1 fruit fly cellular context compared by ENCODE assay signal in the genomic region with DNA sequence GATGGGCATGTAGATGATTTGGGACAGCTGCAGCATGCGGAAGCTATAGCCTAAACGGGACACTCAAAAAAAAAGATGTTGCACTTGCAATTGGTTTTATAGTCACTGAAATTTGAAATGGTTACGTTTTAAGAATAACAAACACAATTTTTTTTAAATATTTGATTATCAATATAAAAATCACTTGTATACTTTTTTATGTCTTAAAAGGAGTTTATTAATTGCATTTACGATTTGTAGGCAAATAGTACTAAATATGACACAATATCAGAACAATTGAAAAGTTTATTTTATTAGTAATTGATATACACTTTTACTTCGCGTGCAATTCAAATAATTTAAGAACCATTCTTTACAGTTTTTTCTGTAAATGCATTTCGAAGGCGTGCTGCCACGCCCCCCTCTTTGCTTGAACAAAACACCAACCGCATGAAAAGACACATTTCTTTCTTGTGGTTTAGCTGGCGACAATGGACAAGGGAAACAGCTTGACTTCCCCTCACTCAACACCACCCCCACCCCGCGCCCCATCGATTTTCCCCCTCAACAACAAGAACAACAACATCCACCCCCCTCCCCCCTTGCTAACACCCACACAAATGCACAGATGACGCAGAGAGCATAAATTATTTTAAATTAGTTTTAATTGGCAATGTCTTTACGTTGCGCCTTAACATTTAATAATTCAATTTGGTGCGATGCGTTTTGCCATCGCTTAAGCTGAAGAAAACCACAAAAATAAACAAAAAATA.
TF ChIP-seq lines count a peak whose summit lies in the region.

No protein-coding gene starts in this region.

TF ChIP-seq in whole organism, embryonic, 481 proteins besides CTCF, POLR2A, EP300 and RAD21 (continued from another document):
- TF ChIP-seq CG30403 (GFP tag; optimal IDR thresholded peaks at IDR 0.05; lab: Kevin White, UChicago) (peak; percentile 15), CG2678 (tag; optimal IDR thresholded peaks at IDR 0.05; lab: Kevin White, UChicago) (peak; percentile 40), Scr (GFP tag; IDR thresholded peaks at IDR 0.05; lab: Robert Waterston, UW; ENCODE audit: partially characterized antibody) (no peak), CG2712 (tag; optimal IDR thresholded peaks at IDR 0.05; lab: Kevin White, UChicago) (peak; percentile 26), kah (GFP tag; optimal IDR thresholded peaks at IDR 0.05; lab: Kevin White, UChicago) (no peak), Sox102F (GFP tag; optimal IDR thresholded peaks at IDR 0.05; lab: Kevin White, UChicago) (no peak), Doc2 (GFP tag; IDR thresholded peaks at IDR 0.05; lab: Robert Waterston, UW) (no peak), Hr78 (GFP tag; optimal IDR thresholded peaks at IDR 0.05; lab: Kevin White, UChicago) (no peak), ttk (GFP tag; IDR thresholded peaks at IDR 0.05; lab: Robert Waterston, UW) (no peak), ind (GFP tag; optimal IDR thresholded peaks at IDR 0.05; lab: Kevin White, UChicago) (no peak), dimm (GFP tag; IDR thresholded peaks at IDR 0.05; lab: Robert Waterston, UW) (no peak), Hr39 (optimal IDR thresholded peaks at IDR 0.05; lab: Kevin White, UChicago) (no peak), Nf-YC (tag; optimal IDR thresholded peaks at IDR 0.05; lab: Kevin White, UChicago) (no peak), CG10267 (tag; optimal IDR thresholded peaks at IDR 0.05; lab: Kevin White, UChicago) (peak; percentile 18), YL-1 (GFP tag; optimal IDR thresholded peaks at IDR 0.05; lab: Kevin White, UChicago) (no peak), Deaf1 (tag; optimal IDR thresholded peaks at IDR 0.05; lab: Kevin White, UChicago) (no peak), CG8388 (GFP tag; optimal IDR thresholded peaks at IDR 0.05; lab: Kevin White, UChicago) (no peak), CG6272 (GFP tag; IDR thresholded peaks at IDR 0.05; lab: Robert Waterston, UW) (no peak), CG11504 (tag; optimal IDR thresholded peaks at IDR 0.05; lab: Kevin White, UChicago) (peak; percentile 51), sens-2 (GFP tag; IDR thresholded peaks at IDR 0.05; lab: Robert Waterston, UW) (no peak), CG12391 (tag; optimal IDR thresholded peaks at IDR 0.05; lab: Kevin White, UChicago) (peak; percentile 3), Sox100B (GFP tag; optimal IDR thresholded peaks at IDR 0.05; lab: Kevin White, UChicago) (peak; percentile 59), stwl (tag; optimal IDR thresholded peaks at IDR 0.05; lab: Kevin White, UChicago) (no peak), Blimp-1 (GFP tag; optimal IDR thresholded peaks at IDR 0.05; lab: Kevin White, UChicago) (peak; percentile 56), CG7987 (GFP tag; optimal IDR thresholded peaks at IDR 0.05; lab: Kevin White, UChicago) (no peak), Hey (tag; optimal IDR thresholded peaks at IDR 0.05; lab: Kevin White, UChicago) (no peak), Oli (tag; optimal IDR thresholded peaks at IDR 0.05; lab: Kevin White, UChicago) (peak; percentile 7), CG31388 (GFP tag; optimal IDR thresholded peaks at IDR 0.05; lab: Kevin White, UChicago) (no peak), CG2199 (GFP tag; IDR thresholded peaks at IDR 0.05; lab: Robert Waterston, UW) (no peak), CG31224 (GFP tag; IDR thresholded peaks at IDR 0.05; lab: Robert Waterston, UW) (no peak), CoRest (tag; optimal IDR thresholded peaks at IDR 0.05; lab: Kevin White, UChicago) (no peak), dmrt99B (tag; optimal IDR thresholded peaks at IDR 0.05; lab: Kevin White, UChicago) (peak; percentile 42), CG9797 (GFP tag; optimal IDR thresholded peaks at IDR 0.05; lab: Kevin White, UChicago) (no peak), h (optimal IDR thresholded peaks at IDR 0.05; lab: Kevin White, UChicago) (no peak), CG1832 (GFP tag; optimal IDR thresholded peaks at IDR 0.05; lab: Kevin White, UChicago) (no peak), BtbVII (GFP tag; optimal IDR thresholded peaks at IDR 0.05; lab: Kevin White, UChicago) (no peak), CG6254 (GFP tag; optimal IDR thresholded peaks at IDR 0.05; lab: Kevin White, UChicago) (peak; percentile 28), CG15514 (GFP tag; optimal IDR thresholded peaks at IDR 0.05; lab: Kevin White, UChicago) (no peak), kni (GFP tag; optimal IDR thresholded peaks at IDR 0.05; lab: Kevin White, UChicago) (no peak), corto (GFP tag; optimal IDR thresholded peaks at IDR 0.05; lab: Kevin White, UChicago) (no peak), cas (GFP tag; IDR thresholded peaks at IDR 0.05; lab: Robert Waterston, UW) (no peak), CG10959 (GFP tag; IDR thresholded peaks at IDR 0.05; lab: Robert Waterston, UW) (no peak), CG8478 (optimal IDR thresholded peaks at IDR 0.05; lab: Kevin White, UChicago) (no peak), salm (tag; optimal IDR thresholded peaks at IDR 0.05; lab: Kevin White, UChicago) (no peak), CG17361 (GFP tag; IDR thresholded peaks at IDR 0.05; lab: Robert Waterston, UW) (0 out of 3 replicates have a peak, but pooled peaks have one; percentile 24), Asciz (GFP tag; optimal IDR thresholded peaks at IDR 0.05; lab: Kevin White, UChicago) (peak; percentile 14), CG1529 (GFP tag; optimal IDR thresholded peaks at IDR 0.05; lab: Kevin White, UChicago) (no peak), Bteb2 (GFP tag; optimal IDR thresholded peaks at IDR 0.05; lab: Kevin White, UChicago) (no peak), ham (GFP tag; IDR thresholded peaks at IDR 0.05; lab: Robert Waterston, UW) (no peak), CG10209 (GFP tag; optimal IDR thresholded peaks at IDR 0.05; lab: Kevin White, UChicago) (peak; percentile 17), fd64A (GFP tag; optimal IDR thresholded peaks at IDR 0.05; lab: Kevin White, UChicago) (no peak), Ets65A (GFP tag; lab: Kevin White, UChicago) (no peak), Xrp1 (GFP tag; IDR thresholded peaks at IDR 0.05; lab: Robert Waterston, UW) (no peak), PHDP (tag; optimal IDR thresholded peaks at IDR 0.05; lab: Kevin White, UChicago) (no peak), Dip3 (GFP tag; optimal IDR thresholded peaks at IDR 0.05; lab: Kevin White, UChicago) (no peak), CG32772 (GFP tag; IDR thresholded peaks at IDR 0.05; lab: Robert Waterston, UW) (no peak), E2f2 (GFP tag; IDR thresholded peaks at IDR 0.05; lab: Robert Waterston, UW) (no peak), D (optimal IDR thresholded peaks at IDR 0.05; lab: Kevin White, UChicago) (no peak), D (GFP tag; optimal IDR thresholded peaks at IDR 0.05; lab: Kevin White, UChicago) (peak; percentile 44), CG17186 (GFP tag; optimal IDR thresholded peaks at IDR 0.05; lab: Kevin White, UChicago) (no peak), bsh (GFP tag; optimal IDR thresholded peaks at IDR 0.05; lab: Kevin White, UChicago) (peak in 1 of 2 experiments; percentile 24), CG8281 (tag; optimal IDR thresholded peaks at IDR 0.05; lab: Kevin White, UChicago) (no peak), cg (GFP tag; optimal IDR thresholded peaks at IDR 0.05; lab: Kevin White, UChicago) (no peak), CG3065 (GFP tag; optimal IDR thresholded peaks at IDR 0.05; lab: Kevin White, UChicago) (no peak), MESR4 (GFP tag; optimal IDR thresholded peaks at IDR 0.05; lab: Kevin White, UChicago) (no peak), Ssrp (tag; optimal IDR thresholded peaks at IDR 0.05; lab: Kevin White, UChicago) (peak; percentile 8), lmd (GFP tag; IDR thresholded peaks at IDR 0.05; lab: Robert Waterston, UW) (no peak), CG18764 (GFP tag; optimal IDR thresholded peaks at IDR 0.05; lab: Kevin White, UChicago) (no peak), HmgZ (tag; optimal IDR thresholded peaks at IDR 0.05; lab: Kevin White, UChicago) (no peak), CG4820 (GFP tag; optimal IDR thresholded peaks at IDR 0.05; lab: Kevin White, UChicago) (no peak), CG6654 (GFP tag; optimal IDR thresholded peaks at IDR 0.05; lab: Kevin White, UChicago) (no peak), CG3163 (GFP tag; optimal IDR thresholded peaks at IDR 0.05; lab: Kevin White, UChicago) (no peak), CG13424 (tag; optimal IDR thresholded peaks at IDR 0.05; lab: Kevin White, UChicago) (no peak), pnt (GFP tag; optimal IDR thresholded peaks at IDR 0.05; lab: Kevin White, UChicago) (no peak), MTF-1 (GFP tag; optimal IDR thresholded peaks at IDR 0.05; lab: Kevin White, UChicago; ENCODE audit: borderline replicate concordance) (no peak), phol (tag; optimal IDR thresholded peaks at IDR 0.05; lab: Kevin White, UChicago) (peak; percentile 63), CG5245 (GFP tag; optimal IDR thresholded peaks at IDR 0.05; lab: Kevin White, UChicago) (no peak), CG16813 (GFP tag; IDR thresholded peaks at IDR 0.05; lab: Robert Waterston, UW; ENCODE audit: partially characterized antibody) (no peak), schlank (tag; optimal IDR thresholded peaks at IDR 0.05; lab: Kevin White, UChicago) (no peak), CG7839 (tag; optimal IDR thresholded peaks at IDR 0.05; lab: Kevin White, UChicago) (peak; percentile 22), gem (tag; optimal IDR thresholded peaks at IDR 0.05; lab: Kevin White, UChicago) (peak; percentile 37), repo (GFP tag; optimal IDR thresholded peaks at IDR 0.05; lab: Kevin White, UChicago) (no peak), Max (GFP tag; optimal IDR thresholded peaks at IDR 0.05; lab: Kevin White, UChicago) (no peak), dysf (GFP tag; IDR thresholded peaks at IDR 0.05; lab: Robert Waterston, UW) (no peak; the same call in 2 of the 3 replicates), wor (GFP tag; IDR thresholded peaks at IDR 0.05; lab: Robert Waterston, UW) (no peak), emc (GFP tag; optimal IDR thresholded peaks at IDR 0.05; lab: Kevin White, UChicago) (no peak), CG34422 (GFP tag; IDR thresholded peaks at IDR 0.05; lab: Robert Waterston, UW) (no peak), ssp (GFP tag; IDR thresholded peaks at IDR 0.05; lab: Robert Waterston, UW) (no peak), Lhr (GFP tag; optimal IDR thresholded peaks at IDR 0.05; lab: Kevin White, UChicago) (no peak), Stat92E (GFP tag; optimal IDR thresholded peaks at IDR 0.05; lab: Kevin White, UChicago) (no peak), al (GFP tag; IDR thresholded peaks at IDR 0.05; lab: Robert Waterston, UW) (no peak), Hr3 (GFP tag; optimal IDR thresholded peaks at IDR 0.05; lab: Kevin White, UChicago) (no peak), CG13624 (GFP tag; optimal IDR thresholded peaks at IDR 0.05; lab: Kevin White, UChicago) (no peak), CG4424 (GFP tag; optimal IDR thresholded peaks at IDR 0.05; lab: Kevin White, UChicago) (no peak), CG11398 (GFP tag; optimal IDR thresholded peaks at IDR 0.05; lab: Kevin White, UChicago) (no peak), Opbp (GFP tag; IDR thresholded peaks at IDR 0.05; lab: Robert Waterston, UW; ENCODE audit: partially characterized antibody) (no peak), esg (GFP tag; conservative IDR thresholded peaks at IDR 0.05; lab: Robert Waterston, UW) (no peak), knrl (GFP tag; IDR thresholded peaks at IDR 0.05; lab: Robert Waterston, UW; ENCODE audit: partially characterized antibody) (no peak), croc (GFP tag; conservative IDR thresholded peaks at IDR 0.05; lab: Robert Waterston, UW) (no peak), sna (GFP tag; IDR thresholded peaks at IDR 0.05; lab: Robert Waterston, UW; ENCODE audit: partially characterized antibody) (no peak), CG10321 (GFP tag; IDR thresholded peaks at IDR 0.05; lab: Robert Waterston, UW) (no peak), nau (GFP tag; optimal IDR thresholded peaks at IDR 0.05; lab: Kevin White, UChicago) (peak; percentile 53), nerfin-1 (tag; optimal IDR thresholded peaks at IDR 0.05; lab: Kevin White, UChicago) (peak; percentile 5), CG31441 (GFP tag; IDR thresholded peaks at IDR 0.05; lab: Robert Waterston, UW) (peak; percentile 38), CG32767 (GFP tag; IDR thresholded peaks at IDR 0.05; lab: Robert Waterston, UW) (no peak), CG14710 (tag; optimal IDR thresholded peaks at IDR 0.05; lab: Kevin White, UChicago) (peak; percentile 55), Lim3 (GFP tag; IDR thresholded peaks at IDR 0.05; lab: Robert Waterston, UW) (no peak), cwo (GFP tag; optimal IDR thresholded peaks at IDR 0.05; lab: Kevin White, UChicago) (no peak), tio (GFP tag; optimal IDR thresholded peaks at IDR 0.05; lab: Kevin White, UChicago) (no peak), fd96Cb (tag; optimal IDR thresholded peaks at IDR 0.05; lab: Kevin White, UChicago) (peak; percentile 43), D19B (GFP tag; optimal IDR thresholded peaks at IDR 0.05; lab: Kevin White, UChicago) (no peak), sr (GFP tag; IDR thresholded peaks at IDR 0.05; lab: Robert Waterston, UW) (peak; percentile 81), klu (GFP tag; IDR thresholded peaks at IDR 0.05; lab: Robert Waterston, UW) (no peak), CG42726 (GFP tag; IDR thresholded peaks at IDR 0.05; lab: Robert Waterston, UW; ENCODE audit: partially characterized antibody) (no peak), CG10543 (GFP tag; optimal IDR thresholded peaks at IDR 0.05; lab: Kevin White, UChicago) (no peak), CG6175 (GFP tag; IDR thresholded peaks at IDR 0.05; lab: Robert Waterston, UW) (no peak), row (GFP tag; IDR thresholded peaks at IDR 0.05; lab: Robert Waterston, UW) (no peak), C15 (GFP tag; IDR thresholded peaks at IDR 0.05; lab: Robert Waterston, UW) (no peak), crc (GFP tag; optimal IDR thresholded peaks at IDR 0.05; lab: Kevin White, UChicago) (no peak), Dek (tag; optimal IDR thresholded peaks at IDR 0.05; lab: Kevin White, UChicago) (no peak), CG7786 (GFP tag; optimal IDR thresholded peaks at IDR 0.05; lab: Kevin White, UChicago) (no peak), HLH54F (GFP tag; optimal IDR thresholded peaks at IDR 0.05; lab: Kevin White, UChicago) (no peak), gt (GFP tag; IDR thresholded peaks at IDR 0.05; lab: Robert Waterston, UW) (no peak), CG8944 (GFP tag; optimal IDR thresholded peaks at IDR 0.05; lab: Kevin White, UChicago) (no peak), NC2β (GFP tag; optimal IDR thresholded peaks at IDR 0.05; lab: Kevin White, UChicago) (no peak), Hsf (GFP tag; optimal IDR thresholded peaks at IDR 0.05; lab: Kevin White, UChicago) (no peak)
